Fruit fly (Drosophila melanogaster) whole organism: ENCODE data around the gene CG13625.

Source experiments
- CG8478 ChIP-seq: fragments of >200 bp; optimal IDR thresholded peaks from 2 replicates; lab custom pipeline; 2018; ENCODE audit warnings: inconsistent platforms
- psq ChIP-seq: fragments of >200 bp; optimal IDR thresholded peaks from 2 replicates; lab custom pipeline; 2017

DNA sequence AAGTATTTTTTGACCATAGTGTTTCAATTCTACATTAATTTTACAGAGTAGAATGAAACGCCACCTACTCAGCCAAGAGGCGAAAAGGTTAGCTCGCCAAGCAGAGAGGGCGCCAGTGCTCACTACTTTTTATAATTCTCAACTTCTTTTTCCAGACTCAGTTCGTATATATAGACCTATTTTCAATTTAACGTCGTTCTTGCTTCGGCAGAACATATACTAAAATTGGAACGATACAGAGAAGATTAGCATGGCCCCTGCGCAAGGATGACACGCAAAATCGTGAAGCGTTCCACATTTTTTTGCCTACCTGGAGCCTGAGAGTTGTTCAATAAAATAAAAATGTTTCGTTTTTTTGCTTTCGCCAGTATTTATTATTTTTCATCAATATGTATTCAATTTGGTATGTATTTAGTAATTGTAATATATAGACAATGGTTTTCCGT is 27.9 kb downstream of the CG13625 start:
- TF ChIP-seq CG8478 (lab: Kevin White, UChicago) (peak; percentile 28), psq (lab: Kevin White, UChicago) (no peak)
